Fruit fly (Drosophila melanogaster) S2 (cell line): ENCODE measurements around the gene CG43773.

Experiments used
- CG8478 ChIP-seq: fragments of >200 bp; optimal IDR thresholded peaks from 2 replicates; lab custom pipeline; 2018
- CTCF ChIP-seq, 2 experiments: fragments of >200 bp; optimal IDR thresholded peaks; 2 replicates each; lab custom pipeline; 2018

- TF ChIP-seq CTCF (optimal IDR thresholded peaks at IDR 0.05; lab: Kevin White, UChicago) = peak in 1 of 2 experiments; percentile 41
- no peak for TF ChIP-seq CG8478 (lab: Kevin White, UChicago)
Measured at dm6 chr2L:4019765-4020164, 12.3 kb downstream of the CG43773 start.
